Worm (Caenorhabditis elegans): ENCODE measurements around the gene nspf-2.

ce11 chrII:2641777-2642176 is 46.9 kb upstream of the nspf-2 start, which contains the start of gene F22E5.7:
- TF ChIP-seq nhr-76 (tag; optimal IDR thresholded peaks at IDR 0.05), result no peak
- TF ChIP-seq nhr-12 (tag; optimal IDR thresholded peaks at IDR 0.05), result no peak
- TF ChIP-seq lsy-12 (tag; optimal IDR thresholded peaks at IDR 0.05), result no peak
- no peak for TF ChIP-seq elt-1 (tag; optimal IDR thresholded peaks at IDR 0.05)
- no peak for TF ChIP-seq lin-15B (tag; optimal IDR thresholded peaks at IDR 0.05)
- TF ChIP-seq ceh-28 (tag; optimal IDR thresholded peaks at IDR 0.05), result no peak
- TF ChIP-seq lin-39 (tag; optimal IDR thresholded peaks at IDR 0.05), result no peak
- no peak for TF ChIP-seq egl-27 (tag; optimal IDR thresholded peaks at IDR 0.05)
- no peak for TF ChIP-seq nhr-28 (tag; optimal IDR thresholded peaks at IDR 0.05)
